Fruit fly (Drosophila melanogaster): Measurements from ENCODE around the gene Imp.

The Imp gene

DNA sequence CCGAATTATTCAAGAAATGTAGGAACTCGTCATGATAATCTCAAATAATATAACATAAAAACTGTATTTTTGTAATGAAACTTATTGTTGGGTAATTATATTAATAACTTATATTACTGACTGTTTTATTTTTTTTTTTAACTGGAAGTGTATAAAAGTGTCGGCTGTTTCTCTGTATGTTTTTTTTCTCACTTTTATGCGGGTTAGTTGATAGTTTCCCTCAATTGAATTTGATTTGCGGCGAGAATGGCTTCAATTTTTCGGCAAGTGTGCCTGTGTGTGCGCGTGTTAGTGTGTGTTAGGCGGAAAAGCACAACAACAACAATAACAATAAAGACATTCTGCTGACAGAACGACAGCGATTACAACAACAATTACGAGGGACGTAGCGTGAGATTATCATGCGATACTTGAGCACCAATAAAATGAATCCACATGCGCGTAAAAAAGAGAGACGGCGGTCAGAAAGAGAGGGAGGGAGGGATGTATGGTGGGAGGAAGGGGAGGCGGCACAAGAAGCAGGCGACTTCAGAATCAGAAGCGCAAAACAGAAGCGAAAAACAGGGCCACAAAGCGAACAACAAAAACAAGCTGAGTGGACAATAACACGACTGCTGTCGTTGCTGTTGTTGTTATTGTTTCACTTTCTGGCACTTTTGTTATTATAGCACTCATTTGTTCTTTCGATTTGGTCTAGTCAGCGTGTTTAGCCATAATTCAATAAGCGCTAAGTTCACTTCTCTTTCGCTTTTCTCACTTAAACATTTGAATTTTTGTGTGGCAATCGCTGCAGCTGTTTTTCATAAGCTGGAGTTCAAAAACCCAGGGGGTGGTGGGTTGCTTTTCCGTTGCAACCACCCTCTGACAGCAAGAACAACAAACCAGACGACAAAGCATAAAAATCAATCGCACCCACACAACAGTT is 60.9 kb downstream of the Imp start:
- no peak for TF ChIP-seq Camta (GFP tag; optimal IDR thresholded peaks at IDR 0.05)
- TF ChIP-seq CG10274 (GFP tag; optimal IDR thresholded peaks at IDR 0.05), result no peak
- peak; percentile 20; the same call in 1 of the 2 replicates for TF ChIP-seq amos (GFP tag; IDR thresholded peaks at IDR 0.05; ENCODE audit: partially characterized antibody)
- TF ChIP-seq Sry-δ (GFP tag; optimal IDR thresholded peaks at IDR 0.05), result no peak
- TF ChIP-seq CG15073 (GFP tag; optimal IDR thresholded peaks at IDR 0.05), result no peak
- peak; percentile 1 for TF ChIP-seq CG14710 (tag; optimal IDR thresholded peaks at IDR 0.05)
- no peak for TF ChIP-seq CG1024 (GFP tag; IDR thresholded peaks at IDR 0.05)
- no peak for TF ChIP-seq CG7928 (GFP tag; optimal IDR thresholded peaks at IDR 0.05)
- peak; percentile 55 for TF ChIP-seq lab (GFP tag; optimal IDR thresholded peaks at IDR 0.05)
- TF ChIP-seq CG33213 (GFP tag; optimal IDR thresholded peaks at IDR 0.05), result no peak
- TF ChIP-seq CG4854 (GFP tag; optimal IDR thresholded peaks at IDR 0.05), result no peak
- TF ChIP-seq CG18764 (GFP tag; optimal IDR thresholded peaks at IDR 0.05), result no peak
- TF ChIP-seq br (optimal IDR thresholded peaks at IDR 0.05), result no peak
- peak; percentile 28 for TF ChIP-seq gro (GFP tag; optimal IDR thresholded peaks at IDR 0.05)
- no peak for TF ChIP-seq CG14860 (GFP tag; IDR thresholded peaks at IDR 0.05; ENCODE audit: partially characterized antibody)
- peak; percentile 7 for TF ChIP-seq pho (GFP tag; optimal IDR thresholded peaks at IDR 0.05)
- no peak for TF ChIP-seq h (optimal IDR thresholded peaks at IDR 0.05)
- TF ChIP-seq CG14441 (GFP tag; IDR thresholded peaks at IDR 0.05), result no peak
- TF ChIP-seq Xbp1 (GFP tag; optimal IDR thresholded peaks at IDR 0.05), result peak; percentile 46
- no peak for TF ChIP-seq az2 (GFP tag; optimal IDR thresholded peaks at IDR 0.05)
- TF ChIP-seq Kr (GFP tag; optimal IDR thresholded peaks at IDR 0.05), result no peak
- no peak for TF ChIP-seq CG4820 (GFP tag; optimal IDR thresholded peaks at IDR 0.05)
- TF ChIP-seq Trl (optimal IDR thresholded peaks at IDR 0.05), result peak; percentile 14 to 48
- TF ChIP-seq Trl (GFP tag; optimal IDR thresholded peaks at IDR 0.05), result no peak
- TF ChIP-seq Pdp1 (GFP tag; optimal IDR thresholded peaks at IDR 0.05), result no peak
- no peak for TF ChIP-seq CG7963 (GFP tag; IDR thresholded peaks at IDR 0.05; ENCODE audit: partially characterized antibody)
- no peak for TF ChIP-seq nerfin-1 (tag; optimal IDR thresholded peaks at IDR 0.05)
- no peak for TF ChIP-seq ERR (GFP tag; optimal IDR thresholded peaks at IDR 0.05)
- TF ChIP-seq zen (tag; optimal IDR thresholded peaks at IDR 0.05), result no peak
- TF ChIP-seq Drgx (GFP tag; IDR thresholded peaks at IDR 0.05), result no peak
- no peak for TF ChIP-seq Awh (GFP tag; IDR thresholded peaks at IDR 0.05)
- peak; percentile 59 for TF ChIP-seq sens (GFP tag)
- no peak for TF ChIP-seq sna (GFP tag; IDR thresholded peaks at IDR 0.05; ENCODE audit: partially characterized antibody)
- TF ChIP-seq CG8478 (optimal IDR thresholded peaks at IDR 0.05), result no peak
- no peak for TF ChIP-seq btn (GFP tag; optimal IDR thresholded peaks at IDR 0.05)
- TF ChIP-seq Chrac-16 (GFP tag; optimal IDR thresholded peaks at IDR 0.05), result peak; percentile 6
- no peak for TF ChIP-seq CG10565 (GFP tag; optimal IDR thresholded peaks at IDR 0.05)
- no peak for TF ChIP-seq dmrt11E (tag; optimal IDR thresholded peaks at IDR 0.05)
- no peak for TF ChIP-seq CG1233 (GFP tag; optimal IDR thresholded peaks at IDR 0.05)
- TF ChIP-seq seq (GFP tag; IDR thresholded peaks at IDR 0.05), result no peak
- peak; percentile 79 for TF ChIP-seq CG34376 (GFP tag; optimal IDR thresholded peaks at IDR 0.05)
- no peak for TF ChIP-seq p53 (GFP tag; optimal IDR thresholded peaks at IDR 0.05)
- no peak for TF ChIP-seq HLH3B (GFP tag; IDR thresholded peaks at IDR 0.05)
- TF ChIP-seq CG17361 (GFP tag; IDR thresholded peaks at IDR 0.05), result peak; percentile 71; the same call in 2 of the 3 replicates
- TF ChIP-seq cas (GFP tag; IDR thresholded peaks at IDR 0.05), result no peak
- TF ChIP-seq CG13775 (GFP tag; optimal IDR thresholded peaks at IDR 0.05), result no peak
- TF ChIP-seq CG9817 (tag; optimal IDR thresholded peaks at IDR 0.05), result no peak
- TF ChIP-seq CG8281 (tag; optimal IDR thresholded peaks at IDR 0.05), result no peak
- TF ChIP-seq CG18599 (GFP tag; optimal IDR thresholded peaks at IDR 0.05), result peak; percentile 66
- no peak for TF ChIP-seq jing (GFP tag; optimal IDR thresholded peaks at IDR 0.05)
- no peak for TF ChIP-seq Gug (GFP tag; IDR thresholded peaks at IDR 0.05)
